Worm (Caenorhabditis elegans) whole organism, L3 larva: ENCODE data around the gene C48D1.5.

Experiments
- R02D3.7 ChIP-seq: fragments of 150-350 bp; optimal IDR thresholded peaks from 2 replicates; lab custom pipeline; 2014; ENCODE audit warnings: missing biosample characterization, missing genetic modification characterization
- ZK546.5 ChIP-seq: sonication (generic microtip); optimal IDR thresholded peaks from 2 replicates; lab custom pipeline; 2017; ENCODE audit warnings: missing biosample characterization, missing genetic modification characterization
- aly-2 ChIP-seq: fragments of 150-350 bp; optimal IDR thresholded peaks from 2 replicates; lab custom pipeline; 2014; ENCODE audit warnings: missing biosample characterization, missing genetic modification characterization
- ama-1 ChIP-seq: fragments of 150-350 bp; optimal IDR thresholded peaks from 2 replicates; lab custom pipeline; 2018
- ceh-28 ChIP-seq: fragments of 150-350 bp; optimal IDR thresholded peaks from 2 replicates; lab custom pipeline; 2014; ENCODE audit warnings: missing biosample characterization, missing genetic modification reagents, missing genetic modification characterization
- ceh-82 ChIP-seq: fragments of 150-350 bp; optimal IDR thresholded peaks from 2 replicates; lab custom pipeline; 2014; ENCODE audit warnings: missing biosample characterization, missing genetic modification characterization
- ceh-9 ChIP-seq: sonication (generic microtip); optimal IDR thresholded peaks from 2 replicates; lab custom pipeline; 2018; ENCODE audit warnings: missing biosample characterization, missing genetic modification characterization
- daf-12 ChIP-seq: fragments of 150-350 bp; optimal IDR thresholded peaks from 2 replicates; lab custom pipeline; 2014; ENCODE audit warnings: missing biosample characterization, missing genetic modification reagents, missing genetic modification characterization
- egl-27 ChIP-seq: sonication (generic microtip); optimal IDR thresholded peaks from 4 replicates; lab custom pipeline; 2017; ENCODE audit warnings: missing biosample characterization, missing genetic modification reagents, missing genetic modification characterization
- egl-5 ChIP-seq: fragments of 150-350 bp; optimal IDR thresholded peaks from 2 replicates; lab custom pipeline; 2017; ENCODE audit warnings: missing biosample characterization, missing genetic modification reagents, missing genetic modification characterization, inconsistent platforms
- elt-1 ChIP-seq: fragments of 150-350 bp; optimal IDR thresholded peaks from 2 replicates; lab custom pipeline; 2014; ENCODE audit warnings: missing biosample characterization, missing genetic modification characterization
- eor-1 ChIP-seq, 2 experiments: fragments of 150-350 bp; optimal IDR thresholded peaks; 2 replicates each; lab custom pipeline; 2014 to 2018; ENCODE audit warnings: missing biosample characterization in 2 of 2, missing genetic modification characterization in 2 of 2
- hmg-11 ChIP-seq: sonication (generic microtip); optimal IDR thresholded peaks from 2 replicates; lab custom pipeline; 2016; ENCODE audit warnings: missing genetic modification characterization, missing compliant biosample characterization
- lin-15B ChIP-seq: fragments of 150-350 bp; optimal IDR thresholded peaks from 2 replicates; lab custom pipeline; 2014; ENCODE audit warnings: missing biosample characterization, missing genetic modification characterization
- lin-39 ChIP-seq: fragments of 150-350 bp; optimal IDR thresholded peaks from 2 replicates; lab custom pipeline; 2018; ENCODE audit warnings: missing biosample characterization, missing genetic modification reagents, missing genetic modification characterization
- lsy-12 ChIP-seq: sonication (generic microtip); optimal IDR thresholded peaks from 2 replicates; lab custom pipeline; 2016; ENCODE audit warnings: mild to moderate bottlenecking, missing genetic modification characterization, missing compliant biosample characterization
- mdl-1 ChIP-seq: fragments of 150-350 bp; optimal IDR thresholded peaks from 2 replicates; lab custom pipeline; 2014; ENCODE audit warnings: missing biosample characterization, missing genetic modification characterization
- nfya-1 ChIP-seq: sonication (generic microtip); optimal IDR thresholded peaks from 2 replicates; lab custom pipeline; 2017; ENCODE audit warnings: missing genetic modification characterization, mild to moderate bottlenecking, missing compliant biosample characterization, antibody characterized with exemption, moderate library complexity; ENCODE audit not compliant: insufficient read depth
- nhr-11 ChIP-seq: fragments of 150-350 bp; optimal IDR thresholded peaks from 2 replicates; lab custom pipeline; 2014; ENCODE audit warnings: missing biosample characterization, missing genetic modification characterization
- nhr-12 ChIP-seq: fragments of 150-350 bp; optimal IDR thresholded peaks from 2 replicates; lab custom pipeline; 2014; ENCODE audit warnings: missing biosample characterization, missing genetic modification characterization
- nhr-23 ChIP-seq: fragments of 150-350 bp; optimal IDR thresholded peaks from 2 replicates; lab custom pipeline; 2014; ENCODE audit warnings: missing biosample characterization, missing genetic modification reagents, missing genetic modification characterization
- nhr-25 ChIP-seq: sonication (generic microtip); optimal IDR thresholded peaks from 2 replicates; lab custom pipeline; 2017; ENCODE audit warnings: missing biosample characterization, missing genetic modification characterization
- nhr-28 ChIP-seq: fragments of 150-350 bp; optimal IDR thresholded peaks from 2 replicates; lab custom pipeline; 2014; ENCODE audit warnings: missing biosample characterization, missing genetic modification characterization
- nhr-67 ChIP-seq: fragments of 150-350 bp; optimal IDR thresholded peaks from 2 replicates; lab custom pipeline; 2014; ENCODE audit warnings: missing biosample characterization, missing genetic modification characterization
- nhr-77 ChIP-seq: fragments of 150-350 bp; optimal IDR thresholded peaks from 2 replicates; lab custom pipeline; 2014; ENCODE audit warnings: missing biosample characterization, missing genetic modification characterization
- skn-1 ChIP-seq: fragments of 150-350 bp; optimal IDR thresholded peaks from 2 replicates; lab custom pipeline; 2014; ENCODE audit warnings: missing biosample characterization, missing genetic modification characterization
- snpc-4 ChIP-seq: fragments of 150-350 bp; optimal IDR thresholded peaks from 2 replicates; lab custom pipeline; 2014; ENCODE audit warnings: missing biosample characterization, missing genetic modification characterization
- tbx-2 ChIP-seq: sonication (generic microtip); optimal IDR thresholded peaks from 2 replicates; lab custom pipeline; 2016; ENCODE audit warnings: mild to moderate bottlenecking, missing genetic modification characterization, missing compliant biosample characterization
- zag-1 ChIP-seq: fragments of 150-350 bp; optimal IDR thresholded peaks from 2 replicates; lab custom pipeline; 2014; ENCODE audit warnings: missing biosample characterization, missing genetic modification characterization
- ztf-4 ChIP-seq: fragments of 150-350 bp; optimal IDR thresholded peaks from 2 replicates; lab custom pipeline; 2014; ENCODE audit warnings: missing biosample characterization, missing genetic modification characterization

Gene C48D1.5

ce11 chrIV:13268385-13268784 is 46.6 kb downstream of the C48D1.5 start:
- TF ChIP-seq nfya-1 = peak; percentile 57
- no peak for TF ChIP-seq egl-27
- TF ChIP-seq tbx-2 (tag; lab: Kevin White, UChicago) = no peak
- TF ChIP-seq nhr-11 = no peak

ce11 chrIV:13272494-13272893 is 50.7 kb downstream of the C48D1.5 start, which contains the start of gene unc-26:
unc-26 (minus strand) TSS chrIV:13272516.
- TF ChIP-seq eor-1 (tag; optimal IDR thresholded peaks at IDR 0.05; lab: Kevin White, UChicago) = no peak
- TF ChIP-seq zag-1 = no peak
- no peak for TF ChIP-seq ceh-28 (tag; lab: Kevin White, UChicago)
- peak; percentile 86 for TF ChIP-seq hmg-11 (tag; lab: Kevin White, UChicago)
- TF ChIP-seq ceh-9 (tag; lab: Kevin White, UChicago) = no peak
- TF ChIP-seq lin-39 = peak; percentile 22
- no peak for TF ChIP-seq aly-2 (tag; lab: Kevin White, UChicago)
- no peak for TF ChIP-seq nhr-23 (tag; lab: Kevin White, UChicago)
- TF ChIP-seq egl-27 = no peak
- no peak for TF ChIP-seq nhr-77 (tag; lab: Kevin White, UChicago)
- no peak for TF ChIP-seq lsy-12
- TF ChIP-seq skn-1 = no peak
- no peak for TF ChIP-seq ama-1 (lab: Kevin White, UChicago)
- peak; percentile 71 for TF ChIP-seq egl-5 (tag; lab: Kevin White, UChicago)
- TF ChIP-seq nhr-28 = no peak
- no peak for TF ChIP-seq elt-1 (tag; lab: Kevin White, UChicago)
- no peak for TF ChIP-seq mdl-1 (tag; lab: Kevin White, UChicago)
- no peak for TF ChIP-seq nhr-25
- peak; percentile 17 for TF ChIP-seq lin-15B (tag; lab: Kevin White, UChicago)
- TF ChIP-seq R02D3.7 (tag; lab: Kevin White, UChicago) = no peak
- TF ChIP-seq nfya-1 = peak; percentile 80
- no peak for TF ChIP-seq ztf-4 (tag; lab: Kevin White, UChicago)
- TF ChIP-seq nhr-12 (tag; lab: Kevin White, UChicago) = no peak
- no peak for TF ChIP-seq ZK546.5 (tag; lab: Kevin White, UChicago)
- TF ChIP-seq ceh-82 (tag; lab: Kevin White, UChicago) = no peak
- TF ChIP-seq snpc-4 (tag; lab: Kevin White, UChicago) = no peak
- no peak for TF ChIP-seq nhr-67 (tag; lab: Kevin White, UChicago)
- no peak for TF ChIP-seq daf-12 (tag; lab: Kevin White, UChicago)
